Worm (Caenorhabditis elegans): ENCODE measurements around the gene clec-151.

- no peak for TF ChIP-seq scrt-1 (GFP tag; IDR thresholded peaks at IDR 0.05)
- TF ChIP-seq ama-1 (optimal IDR thresholded peaks at IDR 0.05), result no peak
- TF ChIP-seq flt-1 (GFP tag; IDR thresholded peaks at IDR 0.05), result no peak
- TF ChIP-seq tbx-11 (GFP tag; IDR thresholded peaks at IDR 0.05), result no peak
- no peak for TF ChIP-seq F13C5.2 (tag; optimal IDR thresholded peaks at IDR 0.05)
- TF ChIP-seq ceh-13 (GFP tag; optimal IDR thresholded peaks at IDR 0.05), result no peak
Observed at ce11 chrIII:4643262-4643661, 15.0 kb downstream of the clec-151 start, which contains the start of gene pfas-1.

Measured in whole organism, early embryonic.